Fruit fly (Drosophila melanogaster) whole organism, larva: ENCODE measurements around the gene CG6602.

Experiments
- noc ChIP-seq: fragments of 200-800 bp; sonication (Bioruptor generic); optimal IDR thresholded peaks from 3 replicates; lab custom pipeline; 2019; ENCODE audit warnings: missing biosample characterization, mild to moderate bottlenecking, missing genetic modification characterization, moderate library complexity

CG6602 gene

DNA sequence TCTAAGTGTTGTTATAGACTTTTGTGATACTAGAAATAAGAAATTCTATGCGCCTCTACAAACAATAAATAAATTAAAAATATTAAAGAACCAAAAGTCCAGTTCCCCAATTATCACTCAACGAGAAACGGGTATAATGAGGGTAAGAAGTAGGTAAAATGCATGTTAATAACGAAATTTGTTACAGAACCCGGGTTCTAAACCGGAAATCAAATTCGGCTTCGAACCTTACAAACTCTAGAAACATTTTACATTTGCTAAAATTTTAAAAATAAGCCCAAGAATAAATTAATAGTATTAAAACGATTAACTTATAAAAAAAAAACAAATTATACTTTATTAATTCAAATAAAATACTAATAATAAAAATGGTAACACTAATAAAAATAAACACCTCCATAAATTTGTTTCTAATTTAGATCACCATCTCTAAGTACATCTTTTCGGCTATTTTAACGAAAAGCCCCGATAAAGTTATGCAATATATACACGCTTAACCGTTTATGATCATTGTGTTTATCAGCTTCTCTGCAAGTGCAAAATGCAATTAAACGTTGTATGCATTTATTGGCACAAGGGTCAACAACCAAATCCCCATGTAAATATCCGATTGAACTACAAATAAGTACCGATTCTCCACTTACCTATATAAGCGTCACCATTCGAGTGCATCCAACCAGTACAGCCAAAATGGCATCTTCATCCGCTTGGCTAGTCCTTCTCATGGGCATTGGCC is at the start of gene CG6602:
Gene CG6602 (plus strand): TSS at position 686 of the 736 bp plus-strand sequence.
- no peak for TF ChIP-seq noc (tag; lab: Kevin White, UChicago)

DNA sequence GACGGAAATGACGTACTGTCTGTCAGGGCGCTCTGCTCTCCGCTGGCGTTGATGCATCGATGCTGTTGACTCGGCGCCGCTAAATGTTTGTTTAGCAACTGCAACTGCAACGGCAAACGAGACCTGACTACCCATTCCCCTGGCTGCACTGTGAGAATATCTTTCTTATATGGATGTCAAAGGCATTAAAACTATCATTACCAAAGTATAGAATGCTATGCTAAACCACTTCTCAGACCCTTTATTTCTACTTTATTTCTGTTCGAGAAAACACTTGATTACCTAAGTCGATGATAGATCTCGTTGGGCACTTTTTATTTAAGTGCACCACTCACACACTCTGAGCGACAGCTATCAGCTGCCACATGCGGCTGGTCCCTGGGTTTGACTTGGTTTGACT is 49.8 kb upstream of the CG6602 start:
- no peak for TF ChIP-seq noc (tag; lab: Kevin White, UChicago)

DNA sequence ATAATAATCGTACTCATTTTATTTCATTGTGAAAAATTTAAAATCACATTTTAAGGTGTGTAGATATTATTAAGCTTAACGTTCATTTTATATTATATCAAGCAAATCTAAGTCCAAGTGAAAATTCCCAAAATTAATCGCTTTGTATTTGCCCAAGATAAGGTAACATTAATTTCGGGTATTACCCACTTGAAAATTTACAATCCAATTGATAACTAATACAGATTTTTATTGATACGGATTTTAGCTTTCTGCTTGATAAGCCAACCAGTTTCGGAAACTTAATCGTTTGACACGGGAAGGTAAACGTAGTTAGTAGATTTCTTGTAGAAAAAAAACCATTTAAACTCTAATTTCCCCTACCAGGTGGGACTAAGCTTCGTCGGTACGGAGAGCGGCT is 38.9 kb upstream of the CG6602 start:
- no peak for TF ChIP-seq noc (tag; lab: Kevin White, UChicago)

- no peak for TF ChIP-seq noc (tag; lab: Kevin White, UChicago)
These were observed 37.4 kb upstream of the CG6602 start, which contains the start of gene CG10477 for dm6 chr3L:6034511-6034910. CG10477 (minus strand) TSS chr3L:6034611.

DNA sequence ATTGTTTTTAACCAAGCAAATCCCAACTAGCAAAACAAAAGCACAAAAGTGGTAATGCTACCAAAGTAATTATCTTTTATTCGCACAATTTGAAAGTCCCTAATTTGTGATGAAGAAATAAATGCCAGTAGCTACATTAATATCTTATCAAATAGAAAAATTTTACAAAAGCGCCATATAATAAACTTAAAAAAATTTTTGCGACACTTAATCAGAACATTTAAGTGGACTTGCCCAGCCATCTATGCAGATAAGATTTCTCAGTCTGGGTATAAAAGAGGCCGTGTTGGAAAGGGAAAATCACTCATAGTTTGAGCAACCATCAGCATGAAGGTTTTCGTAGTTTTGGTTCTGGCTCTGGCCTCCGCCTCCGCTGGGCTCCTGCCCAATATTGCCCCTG is 37.0 kb upstream of the CG6602 start, which contains the start of gene yip7:
Gene yip7 (plus strand): TSS at position 301 of the 400 bp plus-strand sequence.
- TF ChIP-seq noc (tag; lab: Kevin White, UChicago), result no peak

- TF ChIP-seq noc (tag; lab: Kevin White, UChicago), result no peak
These were observed 35.8 kb upstream of the CG6602 start for dm6 chr3L:6036141-6036540.

DNA sequence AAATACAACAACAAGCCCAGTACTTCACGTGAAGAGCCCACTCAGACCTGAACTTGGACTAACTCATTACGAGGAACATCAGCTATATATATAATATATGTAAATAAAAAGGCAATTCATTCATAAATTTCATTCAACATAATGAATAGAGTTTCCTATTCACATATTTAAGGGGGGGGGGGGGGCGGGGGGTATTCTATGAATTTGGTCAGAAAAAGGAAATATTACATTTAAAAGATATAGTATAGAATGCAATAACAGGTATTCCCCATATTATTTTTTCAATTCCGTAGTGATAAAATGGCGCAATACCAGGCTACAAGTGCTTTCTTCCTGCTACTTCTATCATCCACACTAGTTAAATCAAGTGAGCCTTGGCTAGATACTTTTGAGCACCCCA is 35.1 kb upstream of the CG6602 start, which contains the start of gene CG6462:
Gene CG6462 (plus strand): TSS at position 301 of the 400 bp plus-strand sequence.
- no peak for TF ChIP-seq noc (tag; lab: Kevin White, UChicago)

- TF ChIP-seq noc (tag; lab: Kevin White, UChicago), result peak; percentile 62
These were observed 33.2 kb upstream of the CG6602 start, which contains the start of gene Jon65Aiv for dm6 chr3L:6038720-6039205. Jon65Aiv (plus strand) TSS chr3L:6039155.

- peak; percentile 74 for TF ChIP-seq noc (tag; lab: Kevin White, UChicago)
These were observed 21.6 kb upstream of the CG6602 start, which contains the start of gene Jon65Aiii for dm6 chr3L:6050230-6050807. Jon65Aiii (plus strand) TSS chr3L:6050757.

- TF ChIP-seq noc (tag; lab: Kevin White, UChicago), result peak; percentile 5
These were observed 19.9 kb upstream of the CG6602 start, which contains the start of gene Jon65Aii for dm6 chr3L:6052021-6052420. Jon65Aii (plus strand) TSS chr3L:6052321.

DNA sequence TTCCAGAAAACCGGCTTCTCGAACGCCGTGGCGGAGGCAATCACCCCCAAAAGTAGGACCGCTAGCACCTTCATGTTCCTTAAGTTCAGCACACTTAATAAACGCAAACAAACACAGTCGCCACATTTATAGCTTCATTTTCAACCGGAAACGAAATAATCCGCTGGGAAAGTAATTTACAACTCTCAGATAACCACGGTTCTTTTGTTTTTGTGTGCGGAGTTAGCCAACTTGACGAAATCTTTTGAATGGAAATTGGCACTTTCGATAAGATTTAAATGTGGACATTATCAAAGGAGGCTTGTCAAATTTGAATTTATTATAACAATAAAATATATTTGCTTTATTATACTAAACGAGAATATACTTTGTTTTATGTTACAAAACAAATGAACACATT is 17.6 kb upstream of the CG6602 start, which contains the start of gene Jon65Ai:
Gene Jon65Ai (minus strand): TSS at position 101 of the 400 bp plus-strand sequence.
- TF ChIP-seq noc (tag; lab: Kevin White, UChicago), result peak; percentile 29

DNA sequence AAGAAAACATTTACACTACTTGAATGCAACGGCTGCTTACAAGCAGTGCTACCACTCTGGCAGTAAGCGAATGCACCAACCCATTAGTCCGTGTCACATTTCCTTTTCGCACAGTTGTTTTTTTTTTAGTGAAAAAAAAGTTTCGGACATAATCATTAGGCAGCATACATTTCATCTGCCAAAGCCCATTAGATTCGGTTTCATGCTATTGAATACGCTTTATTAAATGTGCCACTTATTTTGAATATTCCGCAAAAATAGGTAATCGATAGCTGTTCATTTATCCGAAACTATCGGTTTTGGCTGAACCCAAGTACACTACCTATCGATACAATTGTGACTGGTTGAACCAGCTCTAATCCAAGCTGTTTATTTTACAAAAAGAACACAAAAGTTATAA is 17.1 kb upstream of the CG6602 start, which contains the start of gene tant:
Gene tant (plus strand): TSS at position 334 of the 400 bp plus-strand sequence.
- no peak for TF ChIP-seq noc (tag; lab: Kevin White, UChicago)

DNA sequence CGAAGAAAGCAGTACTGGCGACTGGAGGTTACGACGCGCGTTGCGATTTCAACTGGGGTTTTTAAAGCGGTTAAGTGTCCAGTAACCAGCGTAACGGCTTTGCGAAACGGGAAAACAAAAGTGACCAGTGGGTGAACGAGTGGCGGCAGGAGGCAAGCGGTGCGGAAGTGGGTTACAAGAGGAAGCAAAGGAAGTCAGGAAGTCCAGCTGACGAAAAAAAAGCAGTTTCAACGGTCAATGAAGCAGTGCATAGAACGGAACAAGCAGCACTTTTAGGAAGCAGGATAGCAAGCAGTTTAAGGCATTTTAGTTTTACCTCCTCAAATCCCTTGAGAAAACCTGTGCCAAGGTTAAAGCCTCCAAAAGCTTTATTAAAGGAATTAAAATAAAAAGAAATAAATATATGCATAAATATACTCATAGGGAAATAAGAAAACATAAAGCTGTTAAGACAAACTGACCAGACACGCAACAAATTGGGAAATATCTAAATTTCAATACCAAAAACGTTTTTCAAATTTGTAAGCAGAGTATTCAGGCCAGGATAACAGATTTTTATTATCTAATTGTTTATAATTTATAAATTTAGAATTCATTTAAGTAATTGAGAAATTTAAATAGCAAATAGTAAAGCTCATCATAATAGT is 12.8 kb upstream of the CG6602 start, which contains the start of gene CG6592:
Gene CG6592 (plus strand): TSS at position 597 of the 647 bp plus-strand sequence.
- no peak for TF ChIP-seq noc (tag; lab: Kevin White, UChicago)

- peak; percentile 24 for TF ChIP-seq noc (tag; lab: Kevin White, UChicago)
These were observed 8.9 kb upstream of the CG6602 start, which contains the start of gene CG10472 for dm6 chr3L:6062860-6063607. CG10472 (minus strand) TSS chr3L:6062910.
